Fruit fly (Drosophila melanogaster) whole organism, embryonic: Measurements from ENCODE around the gene pnt.

Source experiments
- ATbp ChIP-seq: fragments of 200-800 bp; sonication (Bioruptor generic); optimal IDR thresholded peaks from 2 replicates; lab custom pipeline; 2017; ENCODE audit warnings: missing biosample characterization, mild to moderate bottlenecking, missing genetic modification characterization, missing genetic modification reagents
- Abd-B ChIP-seq: fragments of 200-800 bp; sonication (Bioruptor generic); optimal IDR thresholded peaks from 2 replicates; lab custom pipeline; 2018; ENCODE audit warnings: missing biosample characterization, mild to moderate bottlenecking, missing genetic modification characterization, moderate library complexity
- Antp ChIP-seq: fragments of 200-800 bp; sonication (Bioruptor generic); optimal IDR thresholded peaks from 3 replicates; lab custom pipeline; 2016; ENCODE audit warnings: missing biosample characterization, missing genetic modification characterization
- Awh ChIP-seq: fragments of 200-800 bp; sonication (Bioruptor generic); IDR thresholded peaks from 2 replicates; pipeline ENCODE4, ENCODE4 v1.3.6; 2022; ENCODE audit warnings: missing biosample characterization, missing genetic modification characterization
- Blimp-1 ChIP-seq: fragments of 200-800 bp; sonication (Bioruptor generic); optimal IDR thresholded peaks from 3 replicates; lab custom pipeline; 2018; ENCODE audit warnings: missing biosample characterization, missing genetic modification characterization, mild to moderate bottlenecking, moderate library complexity, missing genetic modification reagents
- CG10654 ChIP-seq: fragments of 200-800 bp; sonication (Bioruptor generic); optimal IDR thresholded peaks from 2 replicates; lab custom pipeline; 2016; ENCODE audit warnings: missing biosample characterization, missing genetic modification characterization
- CG12391 ChIP-seq: fragments of 200-800 bp; sonication (Bioruptor generic); optimal IDR thresholded peaks from 3 replicates; lab custom pipeline; 2018; ENCODE audit warnings: missing biosample characterization, mild to moderate bottlenecking, missing genetic modification characterization, moderate library complexity
- CG12769 ChIP-seq: fragments of 200-800 bp; sonication (Bioruptor generic); optimal IDR thresholded peaks from 2 replicates; lab custom pipeline; 2019; ENCODE audit warnings: missing biosample characterization, mild to moderate bottlenecking, missing genetic modification characterization, moderate library complexity
- CG16863 ChIP-seq: fragments of 200-800 bp; sonication (Bioruptor generic); optimal IDR thresholded peaks from 3 replicates; lab custom pipeline; 2016; ENCODE audit warnings: missing biosample characterization, missing genetic modification characterization
- CG17568 ChIP-seq: fragments of 200-800 bp; sonication (Bioruptor generic); optimal IDR thresholded peaks from 2 replicates; lab custom pipeline; 2018; ENCODE audit warnings: missing biosample characterization, mild to moderate bottlenecking, missing genetic modification characterization, moderate library complexity
- CG1792 ChIP-seq: fragments of 200-800 bp; sonication (Bioruptor generic); optimal IDR thresholded peaks from 2 replicates; lab custom pipeline; 2016; ENCODE audit warnings: missing biosample characterization, missing genetic modification characterization
- CG18599 ChIP-seq: fragments of 200-800 bp; sonication (Bioruptor generic); optimal IDR thresholded peaks from 3 replicates; lab custom pipeline; 2017; ENCODE audit warnings: missing biosample characterization, missing genetic modification characterization, mild to moderate bottlenecking, moderate library complexity, missing genetic modification reagents
- CG30403 ChIP-seq: fragments of 200-800 bp; sonication (Bioruptor generic); optimal IDR thresholded peaks from 3 replicates; lab custom pipeline; 2016; ENCODE audit warnings: missing biosample characterization, missing genetic modification characterization
- CG7372 ChIP-seq: fragments of 200-800 bp; sonication (Bioruptor generic); IDR thresholded peaks from 2 replicates; pipeline ENCODE4 v1.3.6; 2022; ENCODE audit warnings: missing biosample characterization, missing genetic modification characterization
- CG7556 ChIP-seq: fragments of 200-800 bp; sonication (Bioruptor generic); optimal IDR thresholded peaks from 2 replicates; lab custom pipeline; 2017; ENCODE audit warnings: missing biosample characterization, mild to moderate bottlenecking, missing genetic modification characterization
- CG7839 ChIP-seq: fragments of 200-800 bp; sonication (Bioruptor generic); optimal IDR thresholded peaks from 3 replicates; lab custom pipeline; 2018; ENCODE audit warnings: missing biosample characterization, mild to moderate bottlenecking, missing genetic modification characterization, moderate library complexity
- CG9817 ChIP-seq: fragments of 200-800 bp; sonication (Bioruptor generic); optimal IDR thresholded peaks from 2 replicates; lab custom pipeline; 2018; ENCODE audit warnings: missing biosample characterization, mild to moderate bottlenecking, missing genetic modification characterization, moderate library complexity
- Camta ChIP-seq: fragments of 200-800 bp; sonication (Bioruptor generic); optimal IDR thresholded peaks from 2 replicates; lab custom pipeline; 2016; ENCODE audit warnings: missing biosample characterization, missing genetic modification characterization
- D19A ChIP-seq: fragments of 200-800 bp; optimal IDR thresholded peaks from 3 replicates; lab custom pipeline; 2019; ENCODE audit warnings: missing biosample characterization, mild to moderate bottlenecking, missing genetic modification characterization, moderate library complexity
- Dad ChIP-seq: fragments of 200-800 bp; sonication (Bioruptor generic); optimal IDR thresholded peaks from 3 replicates; lab custom pipeline; 2016; ENCODE audit warnings: missing biosample characterization, missing genetic modification characterization
- Dbx ChIP-seq: fragments of 200-800 bp; sonication (Bioruptor generic); IDR thresholded peaks from 3 replicates; pipeline ENCODE4 v1.3.6; 2022; ENCODE audit warnings: missing biosample characterization, missing genetic modification characterization
- Dek ChIP-seq: fragments of 200-800 bp; sonication (Bioruptor generic); optimal IDR thresholded peaks from 3 replicates; lab custom pipeline; 2019; ENCODE audit warnings: missing biosample characterization, mild to moderate bottlenecking, missing genetic modification characterization, moderate library complexity
- MESR4 ChIP-seq: fragments of 200-800 bp; sonication (Bioruptor generic); optimal IDR thresholded peaks from 2 replicates; lab custom pipeline; 2018; ENCODE audit warnings: missing biosample characterization, mild to moderate bottlenecking, missing genetic modification characterization, moderate library complexity
- Med ChIP-seq: fragments of 200-800 bp; sonication (Bioruptor generic); peaks from one replicate; lab custom pipeline; 2016; ENCODE audit warnings: missing biosample characterization, missing genetic modification characterization, mild to moderate bottlenecking, inconsistent platforms, moderate library complexity
- Oaz ChIP-seq: fragments of 200-800 bp; sonication (Bioruptor generic); IDR thresholded peaks from 2 replicates; pipeline ENCODE4 v1.3.6; 2022; ENCODE audit warnings: missing biosample characterization, missing genetic modification characterization
- PHDP ChIP-seq: fragments of 200-800 bp; sonication (Bioruptor generic); optimal IDR thresholded peaks from 3 replicates; lab custom pipeline; 2018; ENCODE audit warnings: missing biosample characterization, mild to moderate bottlenecking, missing genetic modification characterization, moderate library complexity
- ase ChIP-seq: fragments of 200-800 bp; sonication (Bioruptor generic); IDR thresholded peaks from 3 replicates; pipeline ENCODE4 v1.3.6; 2022; ENCODE audit warnings: missing biosample characterization, missing genetic modification characterization
- az2 ChIP-seq: fragments of 200-800 bp; sonication (Bioruptor generic); optimal IDR thresholded peaks from 3 replicates; lab custom pipeline; 2016; ENCODE audit warnings: missing biosample characterization, missing genetic modification characterization
- br ChIP-seq: fragments of >200 bp; optimal IDR thresholded peaks from 2 replicates; lab custom pipeline; 2017
- bsh ChIP-seq, 2 experiments: fragments of 200-800 bp; sonication (Bioruptor generic); optimal IDR thresholded peaks; 2 replicates each; lab custom pipeline; 2017 to 2018; ENCODE audit warnings: mild to moderate bottlenecking in 2 of 2, missing biosample characterization in 2 of 2, missing genetic modification characterization in 2 of 2, moderate library complexity in 1 of 2
- dpn ChIP-seq, 2 experiments: fragments of 200-800 bp; sonication (Bioruptor generic); optimal IDR thresholded peaks; 3 replicates each; lab custom pipeline; 2016; ENCODE audit warnings: missing biosample characterization in 2 of 2, missing genetic modification characterization in 2 of 2
- fd96Cb ChIP-seq: fragments of 200-800 bp; sonication (Bioruptor generic); optimal IDR thresholded peaks from 2 replicates; lab custom pipeline; 2018; ENCODE audit warnings: missing biosample characterization, mild to moderate bottlenecking, missing genetic modification characterization, moderate library complexity
- gcm ChIP-seq: fragments of 200-800 bp; sonication (Bioruptor generic); optimal IDR thresholded peaks from 2 replicates; lab custom pipeline; 2019; ENCODE audit warnings: missing biosample characterization, mild to moderate bottlenecking, missing genetic modification characterization, moderate library complexity
- ind ChIP-seq: fragments of 200-800 bp; sonication (Bioruptor generic); optimal IDR thresholded peaks from 3 replicates; lab custom pipeline; 2016; ENCODE audit warnings: missing biosample characterization, missing genetic modification characterization
- lab ChIP-seq: fragments of 200-800 bp; sonication (Bioruptor generic); optimal IDR thresholded peaks from 3 replicates; lab custom pipeline; 2017; ENCODE audit warnings: missing biosample characterization, missing genetic modification characterization, mild to moderate bottlenecking, moderate library complexity, missing genetic modification reagents
- nmo ChIP-seq: fragments of 200-800 bp; sonication (Bioruptor generic); optimal IDR thresholded peaks from 2 replicates; lab custom pipeline; 2018; ENCODE audit warnings: missing biosample characterization, mild to moderate bottlenecking, missing genetic modification characterization, moderate library complexity
- onecut ChIP-seq: fragments of 200-800 bp; sonication (Bioruptor generic); IDR thresholded peaks from 2 replicates; pipeline ENCODE4 v1.3.6; 2022; ENCODE audit warnings: missing biosample characterization, missing genetic modification characterization
- phol ChIP-seq: fragments of 200-800 bp; sonication (Bioruptor generic); optimal IDR thresholded peaks from 3 replicates; lab custom pipeline; 2018; ENCODE audit warnings: missing biosample characterization, mild to moderate bottlenecking, missing genetic modification characterization, moderate library complexity
- pnt ChIP-seq: fragments of 200-800 bp; sonication (Bioruptor generic); optimal IDR thresholded peaks from 3 replicates; lab custom pipeline; 2016; ENCODE audit warnings: missing biosample characterization, missing genetic modification characterization
- prd ChIP-seq, 3 experiments: fragments of >200 bp in 2 of 3; fragments of 200-800 bp in 1 of 3; sonication (Bioruptor generic) in 1 of 3; optimal IDR thresholded peaks in 2 of 3; IDR thresholded peaks in 1 of 3; 2 replicates in 2 of 3; 3 replicates in 1 of 3; pipeline versions ENCODE4 v1.3.6 to Lab custom; 2017 to 2022; ENCODE audit warnings: missing biosample characterization in 1 of 3, missing genetic modification characterization in 1 of 3
- pum ChIP-seq: fragments of 200-800 bp; sonication (Bioruptor generic); optimal IDR thresholded peaks from 2 replicates; lab custom pipeline; 2016; ENCODE audit warnings: missing biosample characterization, missing genetic modification characterization
- ranshi ChIP-seq: fragments of 200-800 bp; sonication (Bioruptor generic); IDR thresholded peaks from 2 replicates; pipeline ENCODE4 v1.3.6; 2022; ENCODE audit warnings: missing biosample characterization, missing genetic modification characterization
- sc ChIP-seq, 3 experiments: fragments of >200 bp in 2 of 3; fragments of 200-800 bp in 1 of 3; sonication (Bioruptor generic) in 1 of 3; optimal IDR thresholded peaks; 2 replicates in 2 of 3; 3 replicates in 1 of 3; lab custom pipeline; 2017; ENCODE audit warnings: mild to moderate bottlenecking in 1 of 3, missing biosample characterization in 1 of 3, missing genetic modification characterization in 1 of 3, missing genetic modification reagents in 1 of 3
- scrt ChIP-seq: fragments of 200-800 bp; sonication (Bioruptor generic); optimal IDR thresholded peaks from 2 replicates; lab custom pipeline; 2018; ENCODE audit warnings: missing biosample characterization, mild to moderate bottlenecking, missing genetic modification characterization, moderate library complexity
- sob ChIP-seq: fragments of 200-800 bp; sonication (Bioruptor generic); IDR thresholded peaks from 2 replicates; pipeline ENCODE4 v1.3.6; 2022; ENCODE audit warnings: missing biosample characterization, missing genetic modification characterization
- trem ChIP-seq: fragments of 200-800 bp; optimal IDR thresholded peaks from 3 replicates; lab custom pipeline; 2019; ENCODE audit warnings: missing biosample characterization, mild to moderate bottlenecking, missing genetic modification characterization, moderate library complexity
- ttk ChIP-seq: fragments of 200-800 bp; sonication (Bioruptor generic); IDR thresholded peaks from 2 replicates; pipeline ENCODE4 v2.1.2; 2022; ENCODE audit warnings: missing biosample characterization, missing genetic modification characterization
- zf30C ChIP-seq: fragments of 200-800 bp; sonication (Bioruptor generic); optimal IDR thresholded peaks from 3 replicates; lab custom pipeline; 2018; ENCODE audit warnings: missing biosample characterization, mild to moderate bottlenecking, missing genetic modification characterization
- zfh1 ChIP-seq: fragments of 200-800 bp; sonication (Bioruptor generic); IDR thresholded peaks from 3 replicates; pipeline ENCODE4 v1.3.6; 2022; ENCODE audit warnings: missing biosample characterization, missing genetic modification characterization

Gene pnt

dm6 chr3R:23386907-23387306 lies 40.9 kb upstream of the pnt start (continued):
- TF ChIP-seq az2 (GFP tag; lab: Kevin White, UChicago) (peak; percentile 62), zfh1 (GFP tag; lab: Robert Waterston, UW) (peak; percentile 17; the same call in 1 of the 3 replicates), lab (peak; percentile 23), Antp (peak; percentile 4), CG18599 (GFP tag; lab: Kevin White, UChicago) (peak; percentile 3), dpn (GFP tag; optimal IDR thresholded peaks at IDR 0.05; lab: Kevin White, UChicago) (peak; percentile 22 to 51), sc (optimal IDR thresholded peaks at IDR 0.05; lab: Kevin White, UChicago) (no peak), sc (GFP tag; optimal IDR thresholded peaks at IDR 0.05; lab: Kevin White, UChicago) (no peak), onecut (GFP tag; lab: Robert Waterston, UW) (no peak), CG30403 (GFP tag; lab: Kevin White, UChicago) (peak; percentile 54), CG10654 (GFP tag; lab: Kevin White, UChicago) (peak; percentile 0), CG12391 (tag; lab: Kevin White, UChicago) (peak; percentile 54), ind (GFP tag; lab: Kevin White, UChicago) (peak; percentile 19), MESR4 (GFP tag; lab: Kevin White, UChicago) (no peak), D19A (peak; percentile 46), nmo (GFP tag; lab: Kevin White, UChicago) (peak; percentile 62), CG7839 (tag; lab: Kevin White, UChicago) (peak; percentile 50), CG17568 (GFP tag; lab: Kevin White, UChicago) (no peak), Dek (tag; lab: Kevin White, UChicago) (peak; percentile 9), bsh (GFP tag; optimal IDR thresholded peaks at IDR 0.05; lab: Kevin White, UChicago) (peak in 1 of 2 experiments; percentile 73), sob (GFP tag; lab: Robert Waterston, UW) (0 out of 2 replicates have a peak, but pooled peaks have one; percentile 22), gcm (GFP tag; lab: Kevin White, UChicago) (peak; percentile 48), scrt (GFP tag; lab: Kevin White, UChicago) (no peak), Camta (GFP tag; lab: Kevin White, UChicago) (peak; percentile 22), trem (tag; lab: Kevin White, UChicago) (peak; percentile 41), pum (GFP tag; lab: Kevin White, UChicago) (peak; percentile 46), CG12769 (tag; lab: Kevin White, UChicago) (peak; percentile 19), Dbx (no peak), CG9817 (tag; lab: Kevin White, UChicago) (peak; percentile 4), CG7556 (GFP tag; lab: Kevin White, UChicago) (peak; percentile 32), Oaz (GFP tag; lab: Robert Waterston, UW) (peak; percentile 32; the same call in 1 of the 2 replicates), Med (GFP tag; lab: Kevin White, UChicago) (no peak), prd (optimal IDR thresholded peaks at IDR 0.05; lab: Kevin White, UChicago) (no peak), prd (GFP tag; IDR thresholded peaks at IDR 0.05; lab: Robert Waterston, UW) (peak; percentile 67; the same call in 2 of the 3 replicates), ranshi (GFP tag; lab: Robert Waterston, UW) (no peak), PHDP (tag; lab: Kevin White, UChicago) (peak; percentile 52), ttk (GFP tag; lab: Robert Waterston, UW) (peak; percentile 34; the same call in 1 of the 2 replicates), ase (GFP tag; lab: Robert Waterston, UW) (peak; percentile 43; the same call in 1 of the 3 replicates), Blimp-1 (GFP tag; lab: Kevin White, UChicago) (peak; percentile 69), br (lab: Kevin White, UChicago) (no peak), pnt (GFP tag; lab: Kevin White, UChicago) (peak; percentile 26), CG1792 (GFP tag; lab: Kevin White, UChicago) (peak; percentile 19), CG16863 (GFP tag; lab: Kevin White, UChicago) (peak; percentile 49), ATbp (GFP tag; lab: Kevin White, UChicago) (peak; percentile 58), phol (peak; percentile 74), CG7372 (no peak), Dad (GFP tag; lab: Kevin White, UChicago) (no peak), Awh (peak; percentile 36; the same call in 1 of the 2 replicates), Abd-B (peak; percentile 6), fd96Cb (peak; percentile 61), zf30C (peak; percentile 24)
